Worm (Caenorhabditis elegans) whole organism, L1 larva: ENCODE data around the gene dod-24.

Experiments
- fkh-8 ChIP-seq: sonication (generic microtip); optimal IDR thresholded peaks from 2 replicates; lab custom pipeline; 2016; ENCODE audit warnings: mild to moderate bottlenecking, missing genetic modification characterization, missing compliant biosample characterization
- jun-1 ChIP-seq: fragments of 150-350 bp; optimal IDR thresholded peaks from 2 replicates; lab custom pipeline; 2014; ENCODE audit warnings: missing biosample characterization, missing genetic modification reagents, missing genetic modification characterization
- sox-4 ChIP-seq: sonication (generic microtip); optimal IDR thresholded peaks from 2 replicates; lab custom pipeline; 2016; ENCODE audit warnings: missing genetic modification characterization, missing compliant biosample characterization

ce11 chrIV:12942633-12943032 is 1.5 kb upstream of the dod-24 start, which contains the start of gene dct-19:
- TF ChIP-seq sox-4 (no peak), fkh-8 (tag; lab: Kevin White, UChicago) (no peak), jun-1 (tag; lab: Kevin White, UChicago) (no peak)
